Fruit fly (Drosophila melanogaster) whole organism, embryonic: ENCODE data around the gene meso18E.
A peak's percentile ranks its signal among the peaks of the same experiment; 100 is the strongest.

ENCODE experiments used
- Ada2b ChIP-seq: fragments of 200-800 bp; sonication (Bioruptor generic); IDR thresholded peaks from 2 replicates; pipeline ENCODE4 v1.3.6; 2022; ENCODE audit warnings: missing biosample characterization, missing genetic modification characterization
- Adf1 ChIP-seq: fragments of 200-800 bp; sonication (Bioruptor generic); IDR thresholded peaks from 2 replicates; pipeline ENCODE4 v1.3.6; 2022; ENCODE audit warnings: missing biosample characterization, missing genetic modification characterization
- B-H1 ChIP-seq: fragments of 200-800 bp; sonication (Bioruptor generic); IDR thresholded peaks from 3 replicates; pipeline ENCODE4 v1.3.6; 2022; ENCODE audit warnings: missing biosample characterization, missing genetic modification characterization
- BEAF-32 ChIP-seq: fragments of 200-800 bp; sonication (Bioruptor generic); optimal IDR thresholded peaks from 3 replicates; lab custom pipeline; 2017; ENCODE audit warnings: missing biosample characterization, missing genetic modification characterization, mild to moderate bottlenecking, moderate library complexity, missing genetic modification reagents
- BtbVII ChIP-seq: fragments of 200-800 bp; sonication (Bioruptor generic); optimal IDR thresholded peaks from 3 replicates; lab custom pipeline; 2017; ENCODE audit warnings: missing biosample characterization, mild to moderate bottlenecking, missing genetic modification characterization
- CG10366 ChIP-seq: fragments of 200-800 bp; sonication (Bioruptor generic); IDR thresholded peaks from 2 replicates; pipeline ENCODE4 v1.3.6; 2022; ENCODE audit warnings: missing biosample characterization, missing genetic modification characterization
- CG10543 ChIP-seq: fragments of 200-800 bp; sonication (Bioruptor generic); optimal IDR thresholded peaks from 3 replicates; lab custom pipeline; 2017; ENCODE audit warnings: missing biosample characterization, mild to moderate bottlenecking, missing genetic modification characterization, moderate library complexity
- CG10565 ChIP-seq: fragments of 200-800 bp; sonication (Bioruptor generic); optimal IDR thresholded peaks from 3 replicates; lab custom pipeline; 2016; ENCODE audit warnings: missing biosample characterization, mild to moderate bottlenecking, missing genetic modification characterization
- CG12769 ChIP-seq: fragments of 200-800 bp; sonication (Bioruptor generic); optimal IDR thresholded peaks from 2 replicates; lab custom pipeline; 2019; ENCODE audit warnings: missing biosample characterization, mild to moderate bottlenecking, missing genetic modification characterization, moderate library complexity
- CG14014 ChIP-seq: fragments of 200-800 bp; sonication (Bioruptor generic); IDR thresholded peaks from 2 replicates; pipeline ENCODE4 v1.3.6; 2022; ENCODE audit warnings: missing biosample characterization, missing genetic modification characterization
- CG14710 ChIP-seq: fragments of 200-800 bp; sonication (Bioruptor generic); optimal IDR thresholded peaks from 3 replicates; lab custom pipeline; 2019; ENCODE audit warnings: missing biosample characterization, mild to moderate bottlenecking, missing genetic modification characterization, moderate library complexity
- CG1602 ChIP-seq: fragments of 200-800 bp; sonication (Bioruptor generic); optimal IDR thresholded peaks from 3 replicates; lab custom pipeline; 2016; ENCODE audit warnings: missing biosample characterization, missing genetic modification characterization
- CG17802 ChIP-seq: fragments of 200-800 bp; sonication (Bioruptor generic); optimal IDR thresholded peaks from 2 replicates; lab custom pipeline; 2018; ENCODE audit warnings: missing biosample characterization, mild to moderate bottlenecking, missing genetic modification characterization, moderate library complexity
- CG2202 ChIP-seq: fragments of 200-800 bp; sonication (Bioruptor generic); optimal IDR thresholded peaks from 2 replicates; lab custom pipeline; 2018; ENCODE audit warnings: missing biosample characterization, mild to moderate bottlenecking, missing genetic modification characterization
- CG2712 ChIP-seq: fragments of 200-800 bp; optimal IDR thresholded peaks from 3 replicates; lab custom pipeline; 2019; ENCODE audit warnings: missing biosample characterization, mild to moderate bottlenecking, missing genetic modification characterization, moderate library complexity
- CG30020 ChIP-seq: fragments of 200-800 bp; optimal IDR thresholded peaks from 2 replicates; lab custom pipeline; 2019; ENCODE audit warnings: missing biosample characterization, mild to moderate bottlenecking, missing genetic modification characterization, moderate library complexity
- CG3726 ChIP-seq: fragments of 200-800 bp; sonication (Bioruptor generic); IDR thresholded peaks from 3 replicates; pipeline ENCODE4, ENCODE4 v1.3.6; 2022; ENCODE audit warnings: missing biosample characterization, missing genetic modification characterization
- CG42726 ChIP-seq: fragments of 200-800 bp; sonication (Bioruptor generic); IDR thresholded peaks from 2 replicates; pipeline ENCODE4 v1.3.6; 2022; ENCODE audit warnings: missing biosample characterization, missing genetic modification characterization; ENCODE audit not compliant: partially characterized antibody
- CG4360 ChIP-seq: fragments of 200-800 bp; sonication (Bioruptor generic); IDR thresholded peaks from 2 replicates; pipeline ENCODE4 v1.3.6; 2022; ENCODE audit warnings: missing biosample characterization, missing genetic modification characterization
- CG4617 ChIP-seq: fragments of 200-800 bp; sonication (Bioruptor generic); optimal IDR thresholded peaks from 3 replicates; lab custom pipeline; 2016; ENCODE audit warnings: missing biosample characterization, missing genetic modification characterization, borderline replicate concordance
- CG6813 ChIP-seq: fragments of 200-800 bp; sonication (Bioruptor generic); optimal IDR thresholded peaks from 2 replicates; lab custom pipeline; 2017; ENCODE audit warnings: missing biosample characterization, missing genetic modification characterization, mild to moderate bottlenecking, moderate library complexity, missing genetic modification reagents
- CG7357 ChIP-seq: fragments of 200-800 bp; sonication (Bioruptor generic); IDR thresholded peaks from 3 replicates; pipeline ENCODE4 v1.3.6; 2022; ENCODE audit warnings: missing biosample characterization, missing genetic modification characterization
- Deaf1 ChIP-seq: fragments of 200-800 bp; optimal IDR thresholded peaks from 3 replicates; lab custom pipeline; 2019; ENCODE audit warnings: missing biosample characterization, mild to moderate bottlenecking, missing genetic modification characterization, moderate library complexity
- Dll ChIP-seq: fragments of 200-800 bp; sonication (Bioruptor generic); IDR thresholded peaks from 4 replicates; pipeline ENCODE4 v1.3.6; 2022; ENCODE audit warnings: missing biosample characterization, missing genetic modification characterization; ENCODE audit not compliant: partially characterized antibody
- Elba2 ChIP-seq: fragments of 200-800 bp; sonication (Bioruptor generic); optimal IDR thresholded peaks from 3 replicates; lab custom pipeline; 2016; ENCODE audit warnings: missing biosample characterization, missing genetic modification characterization
- Lhr ChIP-seq: fragments of 200-800 bp; sonication (Bioruptor generic); optimal IDR thresholded peaks from 3 replicates; lab custom pipeline; 2017; ENCODE audit warnings: mild to moderate bottlenecking, missing biosample characterization, missing genetic modification reagents, missing genetic modification characterization
- Med ChIP-seq: fragments of 200-800 bp; sonication (Bioruptor generic); peaks from one replicate; lab custom pipeline; 2016; ENCODE audit warnings: missing biosample characterization, missing genetic modification characterization, mild to moderate bottlenecking, inconsistent platforms, moderate library complexity
- Nf-YA ChIP-seq: fragments of 200-800 bp; sonication (Bioruptor generic); IDR thresholded peaks from 2 replicates; pipeline ENCODE4 v1.3.6; 2022; ENCODE audit warnings: missing biosample characterization, missing genetic modification characterization
- Opbp ChIP-seq: fragments of 200-800 bp; sonication (Bioruptor generic); IDR thresholded peaks from 3 replicates; pipeline ENCODE4 v1.3.6; 2022; ENCODE audit warnings: missing biosample characterization, missing genetic modification characterization; ENCODE audit not compliant: partially characterized antibody
- Poxn ChIP-seq: fragments of 200-800 bp; sonication (Bioruptor generic); IDR thresholded peaks from 2 replicates; pipeline ENCODE4 v1.3.6; 2022; ENCODE audit warnings: missing biosample characterization, missing genetic modification characterization
- ato ChIP-seq: fragments of 200-800 bp; sonication (Bioruptor generic); IDR thresholded peaks from 2 replicates; pipeline ENCODE4 v1.3.6; 2022; ENCODE audit warnings: missing biosample characterization, missing genetic modification characterization; ENCODE audit not compliant: partially characterized antibody
- crp ChIP-seq, 2 experiments: fragments of 200-800 bp; sonication (Bioruptor generic); optimal IDR thresholded peaks; 2 replicates in 1 of 2; 3 replicates in 1 of 2; lab custom pipeline; 2017; ENCODE audit warnings: missing biosample characterization in 2 of 2, missing genetic modification characterization in 2 of 2, mild to moderate bottlenecking in 1 of 2, moderate library complexity in 1 of 2
- dpn ChIP-seq, 2 experiments: fragments of 200-800 bp; sonication (Bioruptor generic); optimal IDR thresholded peaks; 3 replicates each; lab custom pipeline; 2016; ENCODE audit warnings: missing biosample characterization in 2 of 2, missing genetic modification characterization in 2 of 2
- fd3F ChIP-seq: fragments of 200-800 bp; sonication (Bioruptor generic); optimal IDR thresholded peaks from 2 replicates; lab custom pipeline; 2018; ENCODE audit warnings: missing biosample characterization, mild to moderate bottlenecking, missing genetic modification characterization, moderate library complexity
- gcm ChIP-seq: fragments of 200-800 bp; sonication (Bioruptor generic); optimal IDR thresholded peaks from 2 replicates; lab custom pipeline; 2019; ENCODE audit warnings: missing biosample characterization, mild to moderate bottlenecking, missing genetic modification characterization, moderate library complexity
- gfzf ChIP-seq: fragments of 200-800 bp; sonication (Bioruptor generic); optimal IDR thresholded peaks from 2 replicates; lab custom pipeline; 2016; ENCODE audit warnings: missing biosample characterization, mild to moderate bottlenecking, missing genetic modification characterization, moderate library complexity
- grau ChIP-seq: fragments of 200-800 bp; optimal IDR thresholded peaks from 3 replicates; lab custom pipeline; 2019; ENCODE audit warnings: missing biosample characterization, mild to moderate bottlenecking, missing genetic modification characterization, moderate library complexity
- her ChIP-seq: fragments of 200-800 bp; sonication (Bioruptor generic); optimal IDR thresholded peaks from 2 replicates; lab custom pipeline; 2016; ENCODE audit warnings: missing biosample characterization, missing genetic modification characterization
- lola ChIP-seq, 3 experiments: fragments of >200 bp in 2 of 3; fragments of 200-800 bp in 1 of 3; sonication (Bioruptor generic) in 1 of 3; optimal IDR thresholded peaks; 2 replicates each; lab custom pipeline; 2017 to 2019; ENCODE audit warnings: missing biosample characterization in 3 of 3, missing genetic modification characterization in 3 of 3, mild to moderate bottlenecking in 1 of 3, moderate library complexity in 1 of 3
- psq ChIP-seq: fragments of 200-800 bp; sonication (Bioruptor generic); optimal IDR thresholded peaks from 2 replicates; lab custom pipeline; 2017; ENCODE audit warnings: missing biosample characterization, missing genetic modification characterization
- pum ChIP-seq: fragments of 200-800 bp; sonication (Bioruptor generic); optimal IDR thresholded peaks from 2 replicates; lab custom pipeline; 2016; ENCODE audit warnings: missing biosample characterization, missing genetic modification characterization
- sens ChIP-seq: fragments of 200-800 bp; sonication (Bioruptor generic); peaks from one replicate; lab custom pipeline; 2016; ENCODE audit warnings: missing biosample characterization, missing genetic modification characterization
- slp2 ChIP-seq: fragments of 200-800 bp; sonication (Bioruptor generic); optimal IDR thresholded peaks from 2 replicates; lab custom pipeline; 2016; ENCODE audit warnings: missing biosample characterization, missing genetic modification characterization
- ssp ChIP-seq: fragments of 200-800 bp; sonication (Bioruptor generic); IDR thresholded peaks from 2 replicates; pipeline ENCODE4 v1.3.6; 2022; ENCODE audit warnings: missing biosample characterization, missing genetic modification characterization
- tio ChIP-seq: fragments of 200-800 bp; sonication (Bioruptor generic); optimal IDR thresholded peaks from 2 replicates; lab custom pipeline; 2017; ENCODE audit warnings: missing biosample characterization, missing genetic modification characterization, inconsistent platforms

meso18E gene

DNA sequence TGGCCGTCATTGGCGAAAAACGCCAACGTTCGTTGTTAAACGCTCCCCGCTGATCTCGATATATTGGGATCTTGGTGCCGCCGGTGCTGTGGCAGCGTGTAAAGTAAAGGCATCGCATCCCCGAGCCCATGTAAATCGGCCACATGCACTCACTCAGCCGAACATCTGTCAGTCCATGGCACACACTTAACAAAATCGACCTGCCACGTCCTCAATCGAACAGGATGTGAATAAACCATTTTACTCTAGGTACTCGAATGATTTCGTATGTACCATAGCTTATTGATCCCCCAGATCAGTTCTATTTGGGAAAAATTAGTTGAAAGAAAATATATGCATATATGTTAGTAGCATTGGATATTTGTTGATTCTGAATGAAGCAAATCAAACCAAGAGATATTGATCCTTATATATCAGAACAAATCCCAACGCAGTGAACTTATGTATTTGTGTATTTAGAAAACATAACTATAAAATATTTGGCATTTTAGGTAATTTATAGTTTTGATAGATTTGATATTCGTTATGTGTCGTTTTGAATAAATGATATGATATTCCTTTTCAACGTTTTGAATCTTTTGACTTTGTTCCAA is 3.6 kb upstream of the meso18E start (continued):
- TF ChIP-seq lola (GFP tag; optimal IDR thresholded peaks at IDR 0.05; lab: Kevin White, UChicago) (peak in 1 of 3 experiments; percentile 44), CG14710 (tag; lab: Kevin White, UChicago) (peak; percentile 4)

- no peak for TF ChIP-seq Lhr (GFP tag; lab: Kevin White, UChicago)
- TF ChIP-seq Deaf1: peak; percentile 77
- TF ChIP-seq CG10543 (GFP tag; lab: Kevin White, UChicago): peak; percentile 12
- peak; percentile 70 for TF ChIP-seq grau (tag; lab: Kevin White, UChicago)
- TF ChIP-seq Med (GFP tag; lab: Kevin White, UChicago): peak; percentile 52
- TF ChIP-seq CG42726 (GFP tag; lab: Robert Waterston, UW): no peak
- peak; percentile 39 for TF ChIP-seq CG12769 (tag; lab: Kevin White, UChicago)
These were observed 2.0 kb upstream of the meso18E start for dm6 chrX:19714816-19715215.

dm6 chrX:19711936-19712335 is 909 bp downstream of the meso18E start:
- TF ChIP-seq CG17802 (tag; lab: Kevin White, UChicago) (peak; percentile 52), CG30020 (tag; lab: Kevin White, UChicago) (peak; percentile 28), dpn (GFP tag; optimal IDR thresholded peaks at IDR 0.05; lab: Kevin White, UChicago) (no peak), Nf-YA (GFP tag; lab: Robert Waterston, UW) (no peak), her (no peak), CG6813 (GFP tag; lab: Kevin White, UChicago) (no peak), CG4360 (peak; percentile 83), CG3726 (GFP tag; lab: Robert Waterston, UW) (no peak), ato (GFP tag; lab: Robert Waterston, UW) (no peak), ssp (GFP tag; lab: Robert Waterston, UW) (0 out of 2 replicates have a peak, but pooled peaks have one; percentile 25), BtbVII (GFP tag; lab: Kevin White, UChicago) (no peak), CG10565 (GFP tag; lab: Kevin White, UChicago) (no peak)

dm6 chrX:19704083-19704482 is 8.8 kb downstream of the meso18E start, which contains the start of the genes CG14230 and CG14232:
Gene CG14230 (plus strand): TSS chrX:19704176.
Gene CG14232 (minus strand): TSS chrX:19704259.
- no peak for TF ChIP-seq CG10366
- peak; percentile 42 for TF ChIP-seq BEAF-32
- TF ChIP-seq Ada2b (GFP tag; lab: Robert Waterston, UW): no peak
- no peak for TF ChIP-seq CG2712 (tag; lab: Kevin White, UChicago)
- TF ChIP-seq sens (GFP tag; lab: Kevin White, UChicago): peak; percentile 66
- peak; percentile 87 for TF ChIP-seq gfzf (GFP tag; lab: Kevin White, UChicago)
- TF ChIP-seq Adf1: no peak
- TF ChIP-seq B-H1 (GFP tag; lab: Robert Waterston, UW): no peak
- no peak for TF ChIP-seq Opbp
- TF ChIP-seq CG2202: no peak
- no peak for TF ChIP-seq CG7357 (GFP tag; lab: Robert Waterston, UW)
- TF ChIP-seq slp2 (GFP tag; lab: Kevin White, UChicago): no peak
- TF ChIP-seq Elba2: peak; percentile 47
- no peak for TF ChIP-seq tio (GFP tag; lab: Kevin White, UChicago)
- TF ChIP-seq pum (GFP tag; lab: Kevin White, UChicago): no peak
- TF ChIP-seq fd3F (GFP tag; lab: Kevin White, UChicago): no peak
- TF ChIP-seq CG4617 (GFP tag; lab: Kevin White, UChicago): peak; percentile 71
- TF ChIP-seq Poxn (GFP tag; lab: Robert Waterston, UW): no peak
- no peak for TF ChIP-seq CG14014 (GFP tag; lab: Robert Waterston, UW)
- no peak for TF ChIP-seq gcm (GFP tag; lab: Kevin White, UChicago)
- no peak for TF ChIP-seq crp (GFP tag; optimal IDR thresholded peaks at IDR 0.05; lab: Kevin White, UChicago)
- 0 out of 4 replicates have a peak, but pooled peaks have one; percentile 42 for TF ChIP-seq Dll
- no peak for TF ChIP-seq CG1602 (GFP tag; lab: Kevin White, UChicago)
- no peak for TF ChIP-seq psq
